Worm (Caenorhabditis elegans): Measurements from ENCODE around the gene B0034.7.

The B0034.7 gene

ce11 chrII:5917010-5917472 is 44.4 kb upstream of the B0034.7 start, which contains the start of gene frh-1:
Gene frh-1, plus strand, starts transcription at chrII:5917422.
- TF ChIP-seq nhr-76 (tag; optimal IDR thresholded peaks at IDR 0.05) (no peak), elt-2 (tag; optimal IDR thresholded peaks at IDR 0.05) (peak; percentile 26), lin-15B (tag; optimal IDR thresholded peaks at IDR 0.05) (no peak), snpc-4 (tag; optimal IDR thresholded peaks at IDR 0.05) (no peak), tbx-2 (tag; optimal IDR thresholded peaks at IDR 0.05) (no peak), sea-2 (GFP tag; optimal IDR thresholded peaks at IDR 0.05) (no peak), ZK546.5 (tag; optimal IDR thresholded peaks at IDR 0.05) (no peak)

DNA sequence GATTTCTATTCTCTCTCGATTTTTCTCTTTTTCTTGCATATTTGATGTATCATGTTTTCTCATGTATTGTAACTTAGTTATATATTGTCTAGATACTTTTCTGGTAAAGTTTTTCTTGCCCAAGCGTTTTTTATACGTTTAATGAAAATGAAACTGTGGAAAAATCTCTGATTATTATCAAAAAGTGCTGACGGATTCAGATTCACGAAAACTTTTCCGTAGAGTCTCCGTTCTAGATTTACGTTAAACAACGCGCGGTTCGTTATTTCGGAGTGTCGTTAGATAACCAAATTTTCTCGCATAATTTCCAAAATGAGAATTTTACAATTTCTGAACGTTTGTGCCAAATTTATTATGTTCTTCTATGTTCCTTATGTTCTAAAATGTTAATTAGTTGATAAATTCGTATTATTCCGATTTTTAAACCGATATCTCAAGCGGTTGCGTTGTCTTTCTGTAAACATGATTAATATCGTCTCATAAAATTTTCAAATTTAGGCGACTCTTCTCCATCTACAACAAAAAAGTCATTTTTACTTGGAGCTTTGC is 43.2 kb upstream of the B0034.7 start, which contains the start of gene ptp-2:
TSS of gene ptp-2 (plus strand) at position 499 of the 549 bp plus-strand sequence.
- TF ChIP-seq nhr-76 (tag; optimal IDR thresholded peaks at IDR 0.05) (no peak), elt-2 (tag; optimal IDR thresholded peaks at IDR 0.05) (peak; percentile 0), nfya-1 (tag; optimal IDR thresholded peaks at IDR 0.05; ENCODE audit: insufficient read depth) (peak; percentile 47), pha-4 (tag; optimal IDR thresholded peaks at IDR 0.05) (peak; percentile 51), nhr-43 (tag; optimal IDR thresholded peaks at IDR 0.05; ENCODE audit: poor library complexity, severe bottlenecking) (peak; percentile 33), hmg-11 (tag; optimal IDR thresholded peaks at IDR 0.05) (peak; percentile 11), ama-1 (optimal IDR thresholded peaks at IDR 0.05) (no peak), mml-1 (tag; optimal IDR thresholded peaks at IDR 0.05) (no peak), eor-1 (tag; optimal IDR thresholded peaks at IDR 0.05) (no peak), nhr-23 (tag; optimal IDR thresholded peaks at IDR 0.05) (peak; percentile 41), lin-15B (tag; optimal IDR thresholded peaks at IDR 0.05) (peak; percentile 43)

DNA sequence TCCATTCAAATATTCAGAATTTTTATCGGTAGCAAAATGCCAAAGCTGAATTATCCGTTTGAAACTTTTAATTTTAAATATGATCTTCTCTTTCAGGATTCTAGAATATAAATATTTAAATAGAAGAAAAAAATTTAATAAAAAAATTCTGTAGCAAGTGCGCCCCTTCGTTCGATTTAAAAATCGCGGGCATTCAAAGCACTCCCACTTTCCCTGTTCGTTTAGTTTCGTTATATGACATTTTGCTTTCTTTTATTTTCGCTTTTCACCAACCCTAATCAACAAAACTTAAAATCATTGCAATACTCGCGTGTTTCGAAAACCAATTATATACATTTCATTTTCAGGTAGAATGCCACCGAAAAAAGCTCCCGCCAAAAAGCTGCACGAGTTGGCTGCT is 39.8 kb upstream of the B0034.7 start, which contains the start of gene vrk-1:
TSS of gene vrk-1 (plus strand) at position 348 of the 400 bp plus-strand sequence.
- no peak for TF ChIP-seq ceh-28 (tag; optimal IDR thresholded peaks at IDR 0.05)
- no peak for TF ChIP-seq snpc-4 (tag; optimal IDR thresholded peaks at IDR 0.05)
- TF ChIP-seq unc-39 (tag; optimal IDR thresholded peaks at IDR 0.05): no peak
- TF ChIP-seq nhr-43 (tag; optimal IDR thresholded peaks at IDR 0.05; ENCODE audit: poor library complexity, severe bottlenecking): no peak
- no peak for TF ChIP-seq aly-2 (tag; optimal IDR thresholded peaks at IDR 0.05)
- TF ChIP-seq nhr-11 (tag; optimal IDR thresholded peaks at IDR 0.05): no peak
- no peak for TF ChIP-seq nhr-237 (tag; optimal IDR thresholded peaks at IDR 0.05)
- TF ChIP-seq ceh-9 (tag; optimal IDR thresholded peaks at IDR 0.05): no peak
- TF ChIP-seq elt-1 (tag; optimal IDR thresholded peaks at IDR 0.05): no peak
- TF ChIP-seq R02D3.7 (tag; optimal IDR thresholded peaks at IDR 0.05): no peak
- TF ChIP-seq nfya-1 (tag; optimal IDR thresholded peaks at IDR 0.05; ENCODE audit: insufficient read depth): no peak
- no peak for TF ChIP-seq zag-1 (tag; optimal IDR thresholded peaks at IDR 0.05)
- no peak for TF ChIP-seq ztf-4 (tag; optimal IDR thresholded peaks at IDR 0.05)

- no peak for TF ChIP-seq aly-2 (tag; optimal IDR thresholded peaks at IDR 0.05)
- no peak for TF ChIP-seq nhr-67 (tag; optimal IDR thresholded peaks at IDR 0.05)
- no peak for TF ChIP-seq ceh-28 (tag; optimal IDR thresholded peaks at IDR 0.05)
- TF ChIP-seq mml-1 (tag; optimal IDR thresholded peaks at IDR 0.05): no peak
- no peak for TF ChIP-seq ama-1 (optimal IDR thresholded peaks at IDR 0.05)
- no peak for TF ChIP-seq unc-39 (tag; optimal IDR thresholded peaks at IDR 0.05)
- TF ChIP-seq elt-3 (tag; optimal IDR thresholded peaks at IDR 0.05): no peak
- TF ChIP-seq zag-1 (tag; optimal IDR thresholded peaks at IDR 0.05): no peak
- TF ChIP-seq tbx-2 (tag; optimal IDR thresholded peaks at IDR 0.05): no peak
- no peak for TF ChIP-seq lsy-12 (tag; optimal IDR thresholded peaks at IDR 0.05)
These were observed 32.9 kb upstream of the B0034.7 start, which contains the start of gene egl-44 for ce11 chrII:5928502-5928901. Gene egl-44, plus strand, starts transcription at chrII:5928802.

- TF ChIP-seq ZK546.5 (tag; optimal IDR thresholded peaks at IDR 0.05) (no peak), skn-1 (tag; optimal IDR thresholded peaks at IDR 0.05) (peak; percentile 51), hmg-11 (tag; optimal IDR thresholded peaks at IDR 0.05) (no peak), tbx-2 (tag; optimal IDR thresholded peaks at IDR 0.05) (no peak), ceh-16 (tag; optimal IDR thresholded peaks at IDR 0.05) (no peak), ceh-28 (tag; optimal IDR thresholded peaks at IDR 0.05) (peak; percentile 24), elt-3 (tag; optimal IDR thresholded peaks at IDR 0.05) (no peak), mml-1 (tag; optimal IDR thresholded peaks at IDR 0.05) (no peak), lin-15B (tag; optimal IDR thresholded peaks at IDR 0.05) (peak; percentile 4), sea-2 (GFP tag; optimal IDR thresholded peaks at IDR 0.05) (no peak), nfya-1 (tag; optimal IDR thresholded peaks at IDR 0.05; ENCODE audit: insufficient read depth) (no peak), mdl-1 (tag; optimal IDR thresholded peaks at IDR 0.05) (no peak), fkh-10 (GFP tag; optimal IDR thresholded peaks at IDR 0.05) (no peak), lsy-12 (tag; optimal IDR thresholded peaks at IDR 0.05) (no peak), nhr-25 (tag; optimal IDR thresholded peaks at IDR 0.05) (no peak), pqm-1 (tag; optimal IDR thresholded peaks at IDR 0.05) (peak; percentile 93), snpc-4 (tag; optimal IDR thresholded peaks at IDR 0.05) (peak; percentile 23), aly-2 (tag; optimal IDR thresholded peaks at IDR 0.05) (no peak), ceh-9 (tag; optimal IDR thresholded peaks at IDR 0.05) (no peak), nhr-76 (tag; optimal IDR thresholded peaks at IDR 0.05) (no peak), unc-62 (GFP tag; optimal IDR thresholded peaks at IDR 0.05) (no peak), nhr-67 (tag; optimal IDR thresholded peaks at IDR 0.05) (no peak), pha-4 (tag; optimal IDR thresholded peaks at IDR 0.05) (peak; percentile 77), elt-2 (tag; optimal IDR thresholded peaks at IDR 0.05) (peak; percentile 96), nhr-28 (tag; optimal IDR thresholded peaks at IDR 0.05) (no peak), ztf-4 (tag; optimal IDR thresholded peaks at IDR 0.05) (no peak), daf-12 (tag; optimal IDR thresholded peaks at IDR 0.05) (no peak), unc-39 (tag; optimal IDR thresholded peaks at IDR 0.05) (no peak)
These were observed 31.2 kb upstream of the B0034.7 start for ce11 chrII:5930095-5930653.
